Fruit fly (Drosophila melanogaster): ENCODE results near the gene tal-3A.

Gene tal-3A

dm6 chr3R:13797269-13797677 is 15.6 kb upstream of the tal-3A start (continued):
- no peak for TF ChIP-seq vri (GFP tag; optimal IDR thresholded peaks at IDR 0.05)
- TF ChIP-seq Met (GFP tag; optimal IDR thresholded peaks at IDR 0.05): no peak
- TF ChIP-seq salr (GFP tag; optimal IDR thresholded peaks at IDR 0.05): peak in 1 of 2 experiments; percentile 56
- TF ChIP-seq achi (GFP tag; optimal IDR thresholded peaks at IDR 0.05): peak; percentile 32
- TF ChIP-seq CG15336 (GFP tag; IDR thresholded peaks at IDR 0.05): peak; percentile 81
- no peak for TF ChIP-seq spab (GFP tag; optimal IDR thresholded peaks at IDR 0.05)
- no peak for TF ChIP-seq Eip93F (GFP tag; optimal IDR thresholded peaks at IDR 0.05)
- peak; percentile 54 for TF ChIP-seq dac (GFP tag; optimal IDR thresholded peaks at IDR 0.05)
- no peak for TF ChIP-seq fd59A (GFP tag; optimal IDR thresholded peaks at IDR 0.05)
- TF ChIP-seq Gug (GFP tag; IDR thresholded peaks at IDR 0.05): peak; percentile 51
- TF ChIP-seq pdm3 (GFP tag; optimal IDR thresholded peaks at IDR 0.05): peak; percentile 38
- TF ChIP-seq Hr39 (GFP tag; optimal IDR thresholded peaks at IDR 0.05): no peak
- TF ChIP-seq CG6792 (GFP tag; optimal IDR thresholded peaks at IDR 0.05): no peak
- no peak for TF ChIP-seq CG11902 (GFP tag; optimal IDR thresholded peaks at IDR 0.05)
- TF ChIP-seq Ets21C (GFP tag; optimal IDR thresholded peaks at IDR 0.05): no peak
- no peak for TF ChIP-seq CG8319 (GFP tag; optimal IDR thresholded peaks at IDR 0.05)
- TF ChIP-seq Blimp-1 (GFP tag; optimal IDR thresholded peaks at IDR 0.05): no peak
- no peak for TF ChIP-seq CG3032 (tag; optimal IDR thresholded peaks at IDR 0.05)
- TF ChIP-seq ss (GFP tag; optimal IDR thresholded peaks at IDR 0.05): no peak
- no peak for TF ChIP-seq CG11294 (GFP tag; IDR thresholded peaks at IDR 0.05)
- peak; percentile 60 for TF ChIP-seq CG3919 (GFP tag; optimal IDR thresholded peaks at IDR 0.05)
- TF ChIP-seq CG11762 (GFP tag; optimal IDR thresholded peaks at IDR 0.05; ENCODE audit: insufficient read depth): peak; percentile 30
- TF ChIP-seq CG4318 (GFP tag; optimal IDR thresholded peaks at IDR 0.05): peak; percentile 68

dm6 chr3R:13797823-13798446 is 15.0 kb upstream of the tal-3A start:
- TF ChIP-seq Eip78C (GFP tag): peak; percentile 40
- TF ChIP-seq CG11902 (GFP tag; optimal IDR thresholded peaks at IDR 0.05): no peak
- TF ChIP-seq CG6163 (GFP tag; IDR thresholded peaks at IDR 0.05): no peak
- TF ChIP-seq fkh (GFP tag; optimal IDR thresholded peaks at IDR 0.05): peak; percentile 39
- TF ChIP-seq svp (GFP tag): peak; percentile 38

- TF ChIP-seq CG3032 (tag; optimal IDR thresholded peaks at IDR 0.05): peak; percentile 37
- peak; percentile 13 for TF ChIP-seq CG34406 (GFP tag; optimal IDR thresholded peaks at IDR 0.05)
- peak; percentile 46 for TF ChIP-seq CG10631 (GFP tag; optimal IDR thresholded peaks at IDR 0.05)
- TF ChIP-seq Hr4 (GFP tag; optimal IDR thresholded peaks at IDR 0.05): peak; percentile 8
- TF ChIP-seq net (GFP tag; optimal IDR thresholded peaks at IDR 0.05): no peak
- TF ChIP-seq CG1621 (tag; optimal IDR thresholded peaks at IDR 0.05): no peak
- peak; percentile 6 for TF ChIP-seq CG8632 (GFP tag; optimal IDR thresholded peaks at IDR 0.05)
- peak in 1 of 2 experiments; percentile 10 for TF ChIP-seq salr (GFP tag; optimal IDR thresholded peaks at IDR 0.05)
- TF ChIP-seq eg (GFP tag; IDR thresholded peaks at IDR 0.05): 0 out of 3 replicates have a peak, but pooled peaks have one; percentile 11
- no peak for TF ChIP-seq topi (GFP tag; optimal IDR thresholded peaks at IDR 0.05)
- TF ChIP-seq CG11294 (GFP tag; IDR thresholded peaks at IDR 0.05): no peak
- peak; percentile 20 for TF ChIP-seq OdsH (GFP tag; optimal IDR thresholded peaks at IDR 0.05)
- peak; percentile 5 for TF ChIP-seq CG10669 (GFP tag; optimal IDR thresholded peaks at IDR 0.05)
- peak; percentile 46 for TF ChIP-seq CG32006 (GFP tag; optimal IDR thresholded peaks at IDR 0.05)
- 0 out of 2 replicates have a peak, but pooled peaks have one; percentile 19 for TF ChIP-seq CG15336 (GFP tag; IDR thresholded peaks at IDR 0.05)
- peak; percentile 29 for TF ChIP-seq achi (GFP tag; optimal IDR thresholded peaks at IDR 0.05)
- peak; percentile 35 for TF ChIP-seq Ets96B (tag; optimal IDR thresholded peaks at IDR 0.05)
- no peak for TF ChIP-seq Blimp-1 (GFP tag; optimal IDR thresholded peaks at IDR 0.05)
- peak; percentile 16 for TF ChIP-seq svp (GFP tag)
- TF ChIP-seq Sox14 (GFP tag; optimal IDR thresholded peaks at IDR 0.05): no peak
- TF ChIP-seq CG16779 (tag; optimal IDR thresholded peaks at IDR 0.05): no peak
- TF ChIP-seq Smox (GFP tag; optimal IDR thresholded peaks at IDR 0.05): no peak
- peak; percentile 72 for TF ChIP-seq Eip78C (GFP tag)
- TF ChIP-seq Lpt (GFP tag; optimal IDR thresholded peaks at IDR 0.05): no peak
- no peak for TF ChIP-seq CG8319 (GFP tag; optimal IDR thresholded peaks at IDR 0.05)
- peak; percentile 8 for TF ChIP-seq CG6276 (GFP tag; optimal IDR thresholded peaks at IDR 0.05)
- TF ChIP-seq fd59A (GFP tag; optimal IDR thresholded peaks at IDR 0.05): no peak
- no peak for TF ChIP-seq CG7368 (GFP tag; optimal IDR thresholded peaks at IDR 0.05)
- TF ChIP-seq spab (GFP tag; optimal IDR thresholded peaks at IDR 0.05): peak; percentile 23
These were observed 13.1 kb upstream of the tal-3A start for dm6 chr3R:13799567-13800429.
